Worm (Caenorhabditis elegans): ENCODE data around the gene nrf-5.
A peak's percentile ranks its signal among the peaks of the same experiment; 100 is the strongest.

The nrf-5 gene

DNA sequence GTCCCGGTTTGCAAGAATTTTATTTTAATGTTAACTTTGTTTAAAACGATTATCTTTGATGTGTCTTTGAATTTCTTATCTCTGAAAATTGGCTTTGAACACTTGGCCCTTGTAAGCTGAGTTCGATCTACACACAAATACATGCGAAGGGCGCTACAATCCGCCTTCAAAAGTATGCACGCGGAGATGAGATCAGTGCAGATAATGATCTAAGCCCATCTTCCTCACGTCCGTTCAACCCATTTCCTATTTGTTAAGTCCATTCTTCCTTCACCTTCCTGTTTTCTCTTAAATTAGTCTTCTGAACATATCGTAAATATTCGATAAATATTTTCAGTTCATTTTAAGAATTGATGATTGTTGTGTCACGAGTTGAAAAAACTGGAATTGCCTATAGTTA is 38.3 kb downstream of the nrf-5 start, which contains the start of gene nhr-175:
nhr-175 (plus strand) TSS at position 339 of the 400 bp plus-strand sequence.
- TF ChIP-seq ets-4 (tag; optimal IDR thresholded peaks at IDR 0.05) (no peak), elt-4 (tag; optimal IDR thresholded peaks at IDR 0.05) (no peak), ama-1 (optimal IDR thresholded peaks at IDR 0.05) (no peak), ceh-14 (tag; optimal IDR thresholded peaks at IDR 0.05) (no peak)

DNA sequence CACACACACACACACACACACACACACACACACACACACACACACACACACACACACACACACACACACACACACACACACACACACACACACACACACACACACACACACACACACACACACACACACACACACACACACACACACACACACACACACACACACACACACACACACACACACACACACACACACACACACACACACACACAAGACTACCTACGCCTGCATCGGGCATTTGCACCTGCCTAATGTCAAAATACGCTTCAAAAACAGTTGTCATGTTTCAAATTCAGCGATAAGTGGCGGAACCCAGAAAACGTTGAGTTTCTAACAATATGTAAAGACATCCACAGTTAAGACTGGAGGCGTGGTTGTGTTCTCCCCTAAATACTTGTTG is 40.8 kb downstream of the nrf-5 start:
- peak; percentile 29 for TF ChIP-seq gmeb-2 (tag; optimal IDR thresholded peaks at IDR 0.05)
- TF ChIP-seq lin-11 (tag; optimal IDR thresholded peaks at IDR 0.05), result peak; percentile 33
- peak; percentile 51 for TF ChIP-seq ceh-6 (GFP tag; optimal IDR thresholded peaks at IDR 0.05)
- TF ChIP-seq pat-9 (tag; optimal IDR thresholded peaks at IDR 0.05), result peak; percentile 50
- peak; percentile 51 for TF ChIP-seq ceh-19 (GFP tag; optimal IDR thresholded peaks at IDR 0.05)

DNA sequence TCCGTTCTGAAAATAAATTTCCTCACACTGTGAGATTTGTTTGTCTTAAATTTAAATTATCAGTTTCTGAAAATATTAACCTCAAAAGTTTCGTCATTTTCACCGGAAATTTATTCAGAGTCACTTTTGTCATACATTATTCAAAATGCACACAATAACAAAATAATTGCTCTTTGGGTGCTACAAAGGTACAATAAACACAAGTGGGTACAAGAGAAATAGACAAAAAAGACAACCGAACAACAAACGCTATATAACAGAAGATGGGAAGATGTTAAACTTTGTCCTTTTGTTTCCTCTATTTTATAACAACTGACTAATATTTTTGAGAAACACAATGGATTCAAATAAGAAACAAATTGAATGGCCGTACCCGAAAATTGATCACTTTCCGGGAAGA is 41.5 kb downstream of the nrf-5 start:
- no peak for TF ChIP-seq F13H6.1 (tag; optimal IDR thresholded peaks at IDR 0.05)
- no peak for TF ChIP-seq ceh-48 (tag; optimal IDR thresholded peaks at IDR 0.05)
- TF ChIP-seq ama-1 (optimal IDR thresholded peaks at IDR 0.05), result no peak
- TF ChIP-seq tbx-2 (tag; optimal IDR thresholded peaks at IDR 0.05), result no peak
- no peak for TF ChIP-seq gmeb-2 (tag; optimal IDR thresholded peaks at IDR 0.05)
- TF ChIP-seq hlh-15 (tag; optimal IDR thresholded peaks at IDR 0.05), result no peak

DNA sequence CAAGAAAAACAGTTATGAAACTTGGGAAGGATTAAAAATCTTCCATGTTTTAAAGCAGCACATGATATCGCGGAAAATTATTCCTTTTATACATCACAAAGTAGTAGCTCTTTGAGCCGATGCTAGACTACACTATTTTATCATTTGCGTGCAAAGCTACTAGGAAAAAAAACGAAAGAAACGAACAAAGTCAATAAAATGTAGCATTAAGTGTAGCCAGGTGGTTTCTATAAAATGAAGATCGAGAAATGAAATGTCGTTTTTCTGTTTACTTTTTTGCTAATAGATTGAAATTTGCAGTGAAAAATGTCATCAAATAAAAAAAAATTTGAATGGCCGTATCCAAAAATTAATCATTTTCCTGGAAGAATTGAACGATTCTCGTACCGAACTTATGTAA is 44.8 kb downstream of the nrf-5 start, which contains the start of gene cpt-5:
cpt-5 (plus strand) TSS at position 301 of the 400 bp plus-strand sequence.
- TF ChIP-seq K09A11.1 (tag; optimal IDR thresholded peaks at IDR 0.05; ENCODE audit: insufficient read depth) (no peak), fax-1 (tag; optimal IDR thresholded peaks at IDR 0.05) (no peak), hlh-15 (tag; optimal IDR thresholded peaks at IDR 0.05) (no peak), elt-4 (tag; optimal IDR thresholded peaks at IDR 0.05) (no peak), C08G9.2 (tag; optimal IDR thresholded peaks at IDR 0.05) (no peak), pha-4 (tag; optimal IDR thresholded peaks at IDR 0.05) (no peak), eyg-1 (tag; optimal IDR thresholded peaks at IDR 0.05) (no peak), ref-2 (tag; optimal IDR thresholded peaks at IDR 0.05) (no peak), fkh-10 (GFP tag; optimal IDR thresholded peaks at IDR 0.05) (no peak), hlh-13 (GFP tag; optimal IDR thresholded peaks at IDR 0.05) (no peak), hlh-30 (tag; optimal IDR thresholded peaks at IDR 0.05; ENCODE audit: insufficient read depth) (no peak), ttx-3 (tag; optimal IDR thresholded peaks at IDR 0.05) (no peak), lim-6 (tag; optimal IDR thresholded peaks at IDR 0.05) (no peak)

DNA sequence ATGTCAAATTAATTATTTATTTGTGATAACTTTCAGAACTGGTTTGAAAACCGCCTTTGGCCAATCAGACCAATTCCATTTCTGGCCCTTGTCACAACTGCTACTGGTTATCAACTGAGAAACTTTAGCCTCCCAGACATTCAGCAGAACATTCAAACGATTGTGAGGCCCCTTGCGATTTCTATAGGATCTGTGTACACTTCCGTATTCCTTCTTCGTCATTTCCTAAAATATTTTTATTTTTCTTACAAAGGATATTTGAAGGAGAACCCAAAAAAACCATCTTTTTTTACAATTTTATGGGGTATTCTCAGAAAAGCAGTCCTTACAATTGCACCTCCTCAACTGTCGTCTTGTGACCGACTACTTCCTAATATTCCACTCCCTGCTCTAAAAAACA is 45.3 kb downstream of the nrf-5 start:
- no peak for TF ChIP-seq Y22D7AL.16 (tag; optimal IDR thresholded peaks at IDR 0.05)
- no peak for TF ChIP-seq sox-4 (tag; optimal IDR thresholded peaks at IDR 0.05)
- TF ChIP-seq ref-2 (tag; optimal IDR thresholded peaks at IDR 0.05), result no peak
- TF ChIP-seq hlh-15 (tag; optimal IDR thresholded peaks at IDR 0.05), result no peak
- no peak for TF ChIP-seq tbx-7 (tag; optimal IDR thresholded peaks at IDR 0.05)
- TF ChIP-seq nhr-232 (tag; optimal IDR thresholded peaks at IDR 0.05), result no peak
- no peak for TF ChIP-seq ceh-45 (GFP tag; IDR thresholded peaks at IDR 0.05)
- TF ChIP-seq fax-1 (tag; optimal IDR thresholded peaks at IDR 0.05), result no peak
- TF ChIP-seq ztf-16 (tag; optimal IDR thresholded peaks at IDR 0.05), result no peak

DNA sequence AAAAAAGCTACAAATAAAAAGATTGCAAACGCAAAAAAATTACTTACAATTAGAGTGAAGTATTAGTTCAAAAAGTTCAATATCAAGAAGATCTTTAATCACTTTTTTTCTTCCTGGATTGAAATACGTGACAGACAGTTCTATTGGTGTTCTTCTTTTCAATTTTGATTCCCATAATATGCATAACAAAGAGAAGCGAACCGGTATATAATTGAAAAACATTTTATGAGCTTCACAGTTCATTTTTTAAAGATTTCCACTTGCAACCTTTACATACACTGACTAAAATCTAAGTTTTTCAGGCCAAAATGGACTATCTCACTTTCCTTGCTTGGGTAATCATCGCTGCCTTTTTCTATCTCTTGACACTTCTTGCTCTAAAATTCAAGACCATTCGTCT is 48.5 kb downstream of the nrf-5 start, which contains the start of gene T22G5.1:
T22G5.1 (plus strand) TSS at position 301 of the 400 bp plus-strand sequence.
- TF ChIP-seq odd-2 (tag; optimal IDR thresholded peaks at IDR 0.05) (no peak), eyg-1 (tag; optimal IDR thresholded peaks at IDR 0.05) (no peak), npax-4 (tag; optimal IDR thresholded peaks at IDR 0.05) (no peak), ama-1 (optimal IDR thresholded peaks at IDR 0.05) (no peak), ceh-9 (tag; optimal IDR thresholded peaks at IDR 0.05) (no peak), ceh-14 (tag; optimal IDR thresholded peaks at IDR 0.05) (no peak), nfya-1 (tag; optimal IDR thresholded peaks at IDR 0.05) (no peak), T23F11.4 (GFP tag; optimal IDR thresholded peaks at IDR 0.05) (no peak), ceh-34 (tag; optimal IDR thresholded peaks at IDR 0.05) (no peak), elt-4 (tag; optimal IDR thresholded peaks at IDR 0.05) (no peak), dve-1 (tag; optimal IDR thresholded peaks at IDR 0.05) (no peak), pha-4 (tag; optimal IDR thresholded peaks at IDR 0.05) (no peak)
